Worm (Caenorhabditis elegans) whole organism, young adult: ENCODE results near the gene imp-2.

Experiments used
- B0035.1 ChIP-seq: sonication (generic microtip); optimal IDR thresholded peaks from 2 replicates; lab custom pipeline; 2016; ENCODE audit warnings: missing genetic modification characterization, mild to moderate bottlenecking, missing compliant biosample characterization, missing genotype, missing genetic modification reagents
- B0336.3 ChIP-seq: fragments of 200-800 bp; sonication (Bioruptor generic); IDR thresholded peaks from 2 replicates; pipeline ENCODE4 v1.3.6; 2022; ENCODE audit warnings: missing genetic modification characterization, missing compliant biosample characterization
- C06A6.2 ChIP-seq: fragments of 200-800 bp; sonication (Bioruptor generic); conservative IDR thresholded peaks from 2 replicates; pipeline ENCODE4 v1.3.6; 2022; ENCODE audit warnings: missing genetic modification characterization, missing compliant biosample characterization
- C17E4.6 ChIP-seq: fragments of 200-800 bp; sonication (Bioruptor generic); IDR thresholded peaks from 2 replicates; pipeline ENCODE4 v1.3.6; 2022; ENCODE audit warnings: missing genetic modification reagents, missing genetic modification characterization, missing compliant biosample characterization
- F10E7.11 ChIP-seq: sonication (generic microtip); optimal IDR thresholded peaks from 2 replicates; lab custom pipeline; 2017; ENCODE audit warnings: mild to moderate bottlenecking, missing genetic modification characterization, moderate library complexity, missing compliant biosample characterization
- F22D6.2 ChIP-seq: sonication (generic microtip); optimal IDR thresholded peaks from 2 replicates; lab custom pipeline; 2016; ENCODE audit warnings: mild to moderate bottlenecking, missing genetic modification characterization, missing compliant biosample characterization
- F33H1.4 ChIP-seq: fragments of 200-800 bp; sonication (Bioruptor generic); IDR thresholded peaks from 2 replicates; pipeline ENCODE4 v1.3.6; 2022; ENCODE audit warnings: missing genetic modification reagents, missing genetic modification characterization, missing compliant biosample characterization
- F37B4.10 ChIP-seq: fragments of 200-800 bp; sonication (Bioruptor generic); IDR thresholded peaks from 2 replicates; pipeline ENCODE4 v1.3.6; 2022; ENCODE audit warnings: missing genetic modification characterization, missing compliant biosample characterization
- F39B2.1 ChIP-seq: fragments of 200-800 bp; sonication (Bioruptor generic); IDR thresholded peaks from 2 replicates; pipeline ENCODE4 v1.3.6; 2022; ENCODE audit warnings: missing genetic modification reagents, missing genetic modification characterization, missing compliant biosample characterization
- F55B11.4 ChIP-seq: sonication (generic microtip); optimal IDR thresholded peaks from 2 replicates; lab custom pipeline; 2016; ENCODE audit warnings: missing compliant biosample characterization, missing genetic modification characterization, borderline replicate concordance; ENCODE audit not compliant: insufficient read depth
- F57A8.1 ChIP-seq: fragments of 200-800 bp; sonication (Bioruptor generic); optimal IDR thresholded peaks from 2 replicates; lab custom pipeline; 2018; ENCODE audit warnings: mild to moderate bottlenecking, missing genetic modification characterization, moderate library complexity, missing compliant biosample characterization
- F57C9.4 ChIP-seq: sonication (generic microtip); optimal IDR thresholded peaks from 2 replicates; lab custom pipeline; 2017; ENCODE audit warnings: mild to moderate bottlenecking, missing genetic modification characterization, missing compliant biosample characterization
- K11D2.4 ChIP-seq: fragments of 200-800 bp; sonication (Bioruptor generic); IDR thresholded peaks from 2 replicates; pipeline ENCODE4 v1.3.6; 2022; ENCODE audit warnings: missing genetic modification reagents, missing genetic modification characterization, missing compliant biosample characterization
- Y53G8AR.9 ChIP-seq: fragments of 200-800 bp; sonication (Bioruptor generic); conservative IDR thresholded peaks from 2 replicates; pipeline ENCODE4 v1.3.6; 2022; ENCODE audit warnings: missing genetic modification reagents, missing genetic modification characterization, missing compliant biosample characterization
- Y56A3A.18 ChIP-seq: fragments of 200-800 bp; sonication (Bioruptor generic); IDR thresholded peaks from 2 replicates; pipeline ENCODE4 v1.3.6; 2022; ENCODE audit warnings: missing genetic modification reagents, missing genetic modification characterization, missing compliant biosample characterization
- Y67H2A.10 ChIP-seq: fragments of 200-800 bp; sonication (Bioruptor generic); conservative IDR thresholded peaks from 2 replicates; pipeline ENCODE4 v1.3.6; 2022; ENCODE audit warnings: missing genetic modification reagents, missing genetic modification characterization, missing compliant biosample characterization
- Y95B8A.8 ChIP-seq: fragments of 200-800 bp; sonication (Bioruptor generic); IDR thresholded peaks from 2 replicates; pipeline ENCODE4 v1.3.6; 2022; ENCODE audit warnings: missing genetic modification reagents, missing genetic modification characterization, missing compliant biosample characterization
- atf-7 ChIP-seq: sonication (generic microtip); optimal IDR thresholded peaks from 2 replicates; lab custom pipeline; 2017; ENCODE audit warnings: mild to moderate bottlenecking, missing genetic modification characterization, missing compliant biosample characterization
- athp-1 ChIP-seq: sonication (generic microtip); optimal IDR thresholded peaks from 2 replicates; lab custom pipeline; 2017; ENCODE audit warnings: mild to moderate bottlenecking, missing genetic modification characterization, missing compliant biosample characterization
- attf-5 ChIP-seq: fragments of 200-800 bp; sonication (Bioruptor generic); optimal IDR thresholded peaks from 2 replicates; lab custom pipeline; 2018; ENCODE audit warnings: mild to moderate bottlenecking, missing genetic modification characterization, missing compliant biosample characterization
- attf-6 ChIP-seq: fragments of 200-800 bp; sonication (Bioruptor generic); IDR thresholded peaks from 2 replicates; pipeline ENCODE4 v1.3.6; 2022; ENCODE audit warnings: missing genetic modification reagents, missing genetic modification characterization, missing compliant biosample characterization
- ccch-3 ChIP-seq: fragments of 200-800 bp; sonication (Bioruptor generic); optimal IDR thresholded peaks from 2 replicates; lab custom pipeline; 2018; ENCODE audit warnings: mild to moderate bottlenecking, missing genetic modification characterization, missing compliant biosample characterization
- ceh-27 ChIP-seq: fragments of 200-800 bp; sonication (Bioruptor generic); optimal IDR thresholded peaks from 2 replicates; lab custom pipeline; 2018; ENCODE audit warnings: mild to moderate bottlenecking, missing genetic modification characterization, moderate library complexity, missing compliant biosample characterization
- ceh-40 ChIP-seq: fragments of 200-800 bp; sonication (Bioruptor generic); IDR thresholded peaks from 2 replicates; pipeline ENCODE4 v1.3.6; 2022; ENCODE audit warnings: missing genetic modification characterization, missing compliant biosample characterization
- die-1 ChIP-seq: sonication (generic microtip); optimal IDR thresholded peaks from 2 replicates; lab custom pipeline; 2016; ENCODE audit warnings: missing genotype, mild to moderate bottlenecking, missing genetic modification characterization, missing compliant biosample characterization
- dpff-1 ChIP-seq: sonication (generic microtip); optimal IDR thresholded peaks from 2 replicates; lab custom pipeline; 2017; ENCODE audit warnings: mild to moderate bottlenecking, missing genetic modification characterization, missing compliant biosample characterization
- efl-1 ChIP-seq: fragments of 150-350 bp; optimal IDR thresholded peaks from 2 replicates; lab custom pipeline; 2014; ENCODE audit warnings: missing biosample characterization, missing genetic modification reagents, missing genetic modification characterization
- ekl-4 ChIP-seq: fragments of 200-800 bp; sonication (Bioruptor generic); IDR thresholded peaks from 2 replicates; pipeline ENCODE4 v1.3.6; 2022; ENCODE audit warnings: missing genetic modification reagents, missing genetic modification characterization, missing compliant biosample characterization
- hmg-1.2 ChIP-seq: fragments of 200-800 bp; sonication (Bioruptor generic); IDR thresholded peaks from 2 replicates; pipeline ENCODE4 v1.3.6; 2022; ENCODE audit warnings: missing genetic modification reagents, missing genetic modification characterization, missing compliant biosample characterization
- hmg-20 ChIP-seq: fragments of 200-800 bp; sonication (Bioruptor generic); IDR thresholded peaks from 2 replicates; pipeline ENCODE4 v1.3.6; 2022; ENCODE audit warnings: missing genetic modification reagents, missing genetic modification characterization, missing compliant biosample characterization
- hrde-1 ChIP-seq: sonication (generic microtip); optimal IDR thresholded peaks from 2 replicates; lab custom pipeline; 2016; ENCODE audit warnings: missing genetic modification characterization, mild to moderate bottlenecking, missing compliant biosample characterization, moderate library complexity, missing genotype, missing genetic modification reagents, borderline replicate concordance
- hsf-1 ChIP-seq: fragments of 200-800 bp; sonication (Bioruptor generic); IDR thresholded peaks from 2 replicates; pipeline ENCODE4 v1.3.6; 2022; ENCODE audit warnings: missing genetic modification reagents, missing genetic modification characterization, missing compliant biosample characterization
- let-607 ChIP-seq, 2 experiments: fragments of 200-800 bp in 1 of 2; sonication (Bioruptor generic) in 1 of 2; sonication (generic microtip) in 1 of 2; optimal IDR thresholded peaks; 2 replicates each; lab custom pipeline; 2016 to 2018; ENCODE audit warnings: mild to moderate bottlenecking in 2 of 2, missing compliant biosample characterization in 2 of 2, missing genetic modification characterization in 2 of 2, moderate library complexity in 2 of 2, missing genotype in 1 of 2
- lin-40 ChIP-seq: sonication (generic microtip); optimal IDR thresholded peaks from 2 replicates; lab custom pipeline; 2016; ENCODE audit warnings: missing genetic modification characterization, mild to moderate bottlenecking, missing compliant biosample characterization, missing genotype, missing genetic modification reagents
- madf-10 ChIP-seq: sonication (generic microtip); optimal IDR thresholded peaks from 2 replicates; lab custom pipeline; 2016; ENCODE audit warnings: mild to moderate bottlenecking, missing genetic modification characterization, missing compliant biosample characterization
- madf-6 ChIP-seq: fragments of 200-800 bp; sonication (Bioruptor generic); IDR thresholded peaks from 2 replicates; pipeline ENCODE4 v1.3.6; 2022; ENCODE audit warnings: missing genetic modification reagents, missing genetic modification characterization, missing compliant biosample characterization
- madf-8 ChIP-seq: fragments of 200-800 bp; sonication (Bioruptor generic); conservative IDR thresholded peaks from 2 replicates; pipeline ENCODE4 v1.3.6; 2022; ENCODE audit warnings: missing genetic modification reagents, missing genetic modification characterization, missing compliant biosample characterization
- mcd-1 ChIP-seq: fragments of 200-800 bp; sonication (Bioruptor generic); IDR thresholded peaks from 2 replicates; pipeline ENCODE4 v1.3.6; 2022; ENCODE audit warnings: missing genetic modification reagents, missing genetic modification characterization, missing compliant biosample characterization
- rcor-1 ChIP-seq: fragments of 200-800 bp; sonication (Bioruptor generic); IDR thresholded peaks from 2 replicates; pipeline ENCODE4 v1.3.6; 2022; ENCODE audit warnings: missing genetic modification reagents, missing genetic modification characterization, missing compliant biosample characterization
- snpc-1.3 ChIP-seq: sonication (generic microtip); optimal IDR thresholded peaks from 2 replicates; lab custom pipeline; 2017; ENCODE audit warnings: missing genetic modification characterization, mild to moderate bottlenecking, missing compliant biosample characterization, antibody characterized with exemption, moderate library complexity, missing genotype, missing genetic modification reagents; ENCODE audit not compliant: insufficient read depth
- snpc-3.4 ChIP-seq: sonication (generic microtip); optimal IDR thresholded peaks from 2 replicates; lab custom pipeline; 2017; ENCODE audit warnings: missing genetic modification characterization, mild to moderate bottlenecking, missing compliant biosample characterization, antibody characterized with exemption, moderate library complexity, missing genotype, missing genetic modification reagents
- somi-1 ChIP-seq: fragments of 200-800 bp; sonication (Bioruptor generic); optimal IDR thresholded peaks from 2 replicates; lab custom pipeline; 2018; ENCODE audit warnings: mild to moderate bottlenecking, missing genetic modification characterization, missing compliant biosample characterization
- tbx-9 ChIP-seq: sonication (generic microtip); optimal IDR thresholded peaks from 2 replicates; lab custom pipeline; 2016; ENCODE audit warnings: borderline replicate concordance, missing genetic modification characterization, inconsistent platforms, missing compliant biosample characterization
- unc-130 ChIP-seq: sonication (generic microtip); optimal IDR thresholded peaks from 2 replicates; lab custom pipeline; 2016; ENCODE audit warnings: missing genetic modification reagents, missing genetic modification characterization, missing compliant biosample characterization
- unc-62 ChIP-seq: fragments of 150-350 bp; optimal IDR thresholded peaks from 2 replicates; lab custom pipeline; 2014; ENCODE audit warnings: missing biosample characterization, missing genetic modification reagents, missing genetic modification characterization
- xnd-1 ChIP-seq: sonication (generic microtip); optimal IDR thresholded peaks from 2 replicates; lab custom pipeline; 2016; ENCODE audit warnings: missing genotype, missing genetic modification reagents, missing genetic modification characterization, missing compliant biosample characterization
- zfh-2 ChIP-seq: fragments of 200-800 bp; sonication (Bioruptor generic); conservative IDR thresholded peaks from 2 replicates; pipeline ENCODE4 v1.3.6; 2022; ENCODE audit warnings: missing genetic modification reagents, missing genetic modification characterization, missing compliant biosample characterization
- ztf-22 ChIP-seq: fragments of 200-800 bp; sonication (Bioruptor generic); optimal IDR thresholded peaks from 2 replicates; lab custom pipeline; 2018; ENCODE audit warnings: mild to moderate bottlenecking, missing genetic modification characterization, moderate library complexity, missing compliant biosample characterization
- ztf-26 ChIP-seq: sonication (generic microtip); optimal IDR thresholded peaks from 2 replicates; lab custom pipeline; 2017; ENCODE audit warnings: missing genetic modification characterization, missing compliant biosample characterization

imp-2 gene

DNA sequence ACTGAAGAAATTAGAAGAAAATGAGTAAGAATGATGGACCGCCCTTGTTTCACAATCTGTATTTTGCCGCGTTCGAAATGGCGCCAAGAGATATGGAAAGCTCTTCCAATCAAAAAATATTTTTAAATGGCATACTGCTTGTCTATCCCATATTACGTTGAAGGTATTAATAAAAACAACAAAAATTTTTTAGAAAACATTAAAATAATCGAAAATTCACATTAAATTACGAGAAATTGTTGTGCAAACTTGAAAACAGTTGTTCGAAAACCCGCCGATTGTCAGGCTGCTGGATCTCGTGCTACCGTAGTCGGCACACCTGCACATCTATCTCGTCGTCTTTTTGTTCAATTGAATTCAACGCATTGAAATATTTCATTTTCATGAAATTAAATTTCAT lies 35.1 kb downstream of the imp-2 start, which contains the start of gene klc-1:
Gene klc-1, plus strand, starts transcription at position 127 of the 400 bp plus-strand sequence.
- TF ChIP-seq F57C9.4 (tag; lab: Kevin White, UChicago) = no peak
- TF ChIP-seq ccch-3 = no peak
- no peak for TF ChIP-seq snpc-3.4
- no peak for TF ChIP-seq rcor-1 (GFP tag; lab: Robert Waterston, UW)
- TF ChIP-seq die-1 (tag; lab: Kevin White, UChicago) = no peak
- no peak for TF ChIP-seq Y53G8AR.9 (GFP tag; lab: Robert Waterston, UW)
- no peak for TF ChIP-seq somi-1 (GFP tag; lab: Kevin White, UChicago)
- TF ChIP-seq madf-10 (tag; lab: Kevin White, UChicago) = no peak
- peak; percentile 93 for TF ChIP-seq efl-1
- TF ChIP-seq ztf-22 (GFP tag; lab: Kevin White, UChicago) = no peak
- no peak for TF ChIP-seq F57A8.1
- TF ChIP-seq F55B11.4 (tag; lab: Kevin White, UChicago) = no peak
- no peak for TF ChIP-seq attf-6 (GFP tag; lab: Robert Waterston, UW)
- no peak for TF ChIP-seq hrde-1 (tag; lab: Kevin White, UChicago)
- no peak for TF ChIP-seq K11D2.4 (GFP tag; lab: Robert Waterston, UW)
- TF ChIP-seq C06A6.2 (GFP tag; lab: Robert Waterston, UW) = no peak
- no peak for TF ChIP-seq attf-5 (GFP tag; lab: Kevin White, UChicago)
- TF ChIP-seq B0336.3 (GFP tag; lab: Robert Waterston, UW) = no peak
- no peak for TF ChIP-seq Y56A3A.18 (GFP tag; lab: Robert Waterston, UW)
- TF ChIP-seq tbx-9 (tag; lab: Kevin White, UChicago) = no peak
- no peak for TF ChIP-seq athp-1 (tag; lab: Kevin White, UChicago)
- peak; percentile 60 for TF ChIP-seq xnd-1 (tag; lab: Kevin White, UChicago)
- TF ChIP-seq lin-40 (tag; lab: Kevin White, UChicago) = no peak
- TF ChIP-seq ztf-26 (tag; lab: Kevin White, UChicago) = no peak
- TF ChIP-seq dpff-1 = no peak
- TF ChIP-seq Y67H2A.10 (GFP tag; lab: Robert Waterston, UW) = no peak
- TF ChIP-seq mcd-1 (GFP tag; lab: Robert Waterston, UW) = no peak
- no peak for TF ChIP-seq hmg-20
- TF ChIP-seq B0035.1 (tag; lab: Kevin White, UChicago) = no peak
- TF ChIP-seq madf-8 (GFP tag; lab: Robert Waterston, UW) = peak; percentile 81
- no peak for TF ChIP-seq atf-7 (tag; lab: Kevin White, UChicago)
- no peak for TF ChIP-seq ceh-27 (GFP tag; lab: Kevin White, UChicago)
- TF ChIP-seq zfh-2 (GFP tag; lab: Robert Waterston, UW) = no peak
- TF ChIP-seq F37B4.10 (GFP tag; lab: Robert Waterston, UW) = no peak
- TF ChIP-seq F33H1.4 = peak; percentile 69
- peak; percentile 22 for TF ChIP-seq unc-130
- no peak for TF ChIP-seq F10E7.11 (tag; lab: Kevin White, UChicago)
- TF ChIP-seq unc-62 (GFP tag; lab: Kevin White, UChicago) = no peak
- TF ChIP-seq snpc-1.3 (tag; lab: Kevin White, UChicago) = no peak
- TF ChIP-seq hmg-1.2 (GFP tag; lab: Robert Waterston, UW) = no peak
- TF ChIP-seq F22D6.2 (tag; lab: Kevin White, UChicago) = no peak
- peak; percentile 55; the same call in 1 of the 2 replicates for TF ChIP-seq C17E4.6 (GFP tag; lab: Robert Waterston, UW)
- TF ChIP-seq madf-6 (GFP tag; lab: Robert Waterston, UW) = peak; percentile 94
- 0 out of 2 replicates have a peak, but pooled peaks have one; percentile 15 for TF ChIP-seq ekl-4 (GFP tag; lab: Robert Waterston, UW)
- TF ChIP-seq Y95B8A.8 (GFP tag; lab: Robert Waterston, UW) = no peak
- TF ChIP-seq hsf-1 (GFP tag; lab: Robert Waterston, UW) = peak; percentile 75; the same call in 1 of the 2 replicates
- TF ChIP-seq F39B2.1 (GFP tag; lab: Robert Waterston, UW) = no peak
- no peak for TF ChIP-seq ceh-40
- no peak for TF ChIP-seq let-607 (tag; optimal IDR thresholded peaks at IDR 0.05; lab: Kevin White, UChicago)
